Worm (Caenorhabditis elegans) whole organism, L2 larva: ENCODE results near the gene ppat-1.

Experiments
- C34F6.9 ChIP-seq: fragments of 150-350 bp; optimal IDR thresholded peaks from 2 replicates; lab custom pipeline; 2014; ENCODE audit warnings: missing biosample characterization, missing genetic modification characterization
- F13H6.1 ChIP-seq: sonication (generic microtip); optimal IDR thresholded peaks from 2 replicates; lab custom pipeline; 2016; ENCODE audit warnings: missing genetic modification characterization, missing compliant biosample characterization
- Y55F3AM.14 ChIP-seq: fragments of 200-800 bp; sonication (Bioruptor generic); optimal IDR thresholded peaks from 2 replicates; lab custom pipeline; 2018; ENCODE audit warnings: mild to moderate bottlenecking, missing genetic modification characterization, missing compliant biosample characterization
- ZK546.5 ChIP-seq: sonication (generic microtip); optimal IDR thresholded peaks from 2 replicates; lab custom pipeline; 2017; ENCODE audit warnings: missing biosample characterization, missing genetic modification characterization
- ama-1 ChIP-seq: fragments of 150-350 bp; optimal IDR thresholded peaks from 2 replicates; lab custom pipeline; 2018; ENCODE audit warnings: inconsistent platforms
- ceh-16 ChIP-seq: fragments of 150-350 bp; optimal IDR thresholded peaks from 2 replicates; lab custom pipeline; 2014; ENCODE audit warnings: missing biosample characterization, missing genetic modification characterization
- ceh-82 ChIP-seq: fragments of 150-350 bp; optimal IDR thresholded peaks from 2 replicates; lab custom pipeline; 2014; ENCODE audit warnings: missing biosample characterization, missing genetic modification characterization
- crh-2 ChIP-seq: sonication (generic microtip); optimal IDR thresholded peaks from 2 replicates; lab custom pipeline; 2017; ENCODE audit warnings: missing biosample characterization, missing genetic modification characterization
- dmd-4 ChIP-seq: sonication (generic microtip); optimal IDR thresholded peaks from 2 replicates; lab custom pipeline; 2017; ENCODE audit warnings: missing biosample characterization, missing genetic modification characterization
- egl-27 ChIP-seq: sonication (generic microtip); optimal IDR thresholded peaks from 3 replicates; lab custom pipeline; 2017; ENCODE audit warnings: missing biosample characterization, missing genetic modification reagents, missing genetic modification characterization
- elt-3 ChIP-seq: sonication (generic microtip); optimal IDR thresholded peaks from 2 replicates; lab custom pipeline; 2017; ENCODE audit warnings: missing biosample characterization, missing genetic modification characterization
- fos-1 ChIP-seq: fragments of 150-350 bp; optimal IDR thresholded peaks from 2 replicates; lab custom pipeline; 2014; ENCODE audit warnings: missing biosample characterization, missing genetic modification characterization
- gmeb-1 ChIP-seq: fragments of 150-350 bp; optimal IDR thresholded peaks from 2 replicates; lab custom pipeline; 2014; ENCODE audit warnings: missing biosample characterization, missing genetic modification characterization
- lin-11 ChIP-seq: fragments of 150-350 bp; sonication (generic microtip); optimal IDR thresholded peaks from 2 replicates; lab custom pipeline; 2014; ENCODE audit warnings: missing biosample characterization, missing genetic modification characterization, inconsistent platforms, mixed read lengths
- lin-13 ChIP-seq: fragments of 150-350 bp; optimal IDR thresholded peaks from 2 replicates; lab custom pipeline; 2014; ENCODE audit warnings: missing biosample characterization, missing genetic modification reagents, missing genetic modification characterization
- lin-39 ChIP-seq: fragments of 150-350 bp; optimal IDR thresholded peaks from 2 replicates; lab custom pipeline; 2014; ENCODE audit warnings: missing biosample characterization, missing genetic modification reagents, missing genetic modification characterization
- lsy-2 ChIP-seq, 2 experiments: fragments of 150-350 bp in 1 of 2; sonication (generic microtip) in 1 of 2; optimal IDR thresholded peaks; 2 replicates each; lab custom pipeline; 2014 to 2017; ENCODE audit warnings: missing biosample characterization in 2 of 2, missing genetic modification characterization in 2 of 2
- mab-5 ChIP-seq: fragments of 150-350 bp; optimal IDR thresholded peaks from 2 replicates; lab custom pipeline; 2014; ENCODE audit warnings: missing biosample characterization, missing genetic modification characterization
- mbf-1 ChIP-seq: sonication (generic microtip); optimal IDR thresholded peaks from 2 replicates; lab custom pipeline; 2017; ENCODE audit warnings: missing biosample characterization, missing genetic modification characterization
- mdl-1 ChIP-seq, 2 experiments: fragments of 150-350 bp in 1 of 2; sonication (generic microtip) in 1 of 2; optimal IDR thresholded peaks; 2 replicates each; lab custom pipeline; 2017; ENCODE audit warnings: missing biosample characterization in 2 of 2, missing genetic modification characterization in 2 of 2
- nhr-10 ChIP-seq: sonication (generic microtip); optimal IDR thresholded peaks from 2 replicates; lab custom pipeline; 2017; ENCODE audit warnings: missing biosample characterization, missing genetic modification characterization
- nhr-129 ChIP-seq: fragments of 150-350 bp; optimal IDR thresholded peaks from 2 replicates; lab custom pipeline; 2014; ENCODE audit warnings: missing biosample characterization, missing genetic modification characterization
- nhr-21 ChIP-seq: fragments of 150-350 bp; optimal IDR thresholded peaks from 2 replicates; lab custom pipeline; 2014; ENCODE audit warnings: missing biosample characterization, missing genetic modification characterization
- nhr-23 ChIP-seq: fragments of 150-350 bp; optimal IDR thresholded peaks from 2 replicates; lab custom pipeline; 2014; ENCODE audit warnings: missing biosample characterization, missing genetic modification reagents, missing genetic modification characterization
- nhr-25 ChIP-seq: fragments of 150-350 bp; sonication (generic microtip); optimal IDR thresholded peaks from 3 replicates; lab custom pipeline; 2014; ENCODE audit warnings: missing biosample characterization, missing genetic modification characterization
- nhr-6 ChIP-seq: fragments of 150-350 bp; optimal IDR thresholded peaks from 2 replicates; lab custom pipeline; 2014; ENCODE audit warnings: missing biosample characterization, missing genetic modification characterization
- nhr-77 ChIP-seq: fragments of 150-350 bp; optimal IDR thresholded peaks from 2 replicates; lab custom pipeline; 2014; ENCODE audit warnings: missing biosample characterization, missing genetic modification characterization
- peb-1 ChIP-seq: fragments of 150-350 bp; optimal IDR thresholded peaks from 2 replicates; lab custom pipeline; 2014; ENCODE audit warnings: missing biosample characterization, missing genetic modification characterization
- sem-4 ChIP-seq: fragments of 150-350 bp; optimal IDR thresholded peaks from 2 replicates; lab custom pipeline; 2014; ENCODE audit warnings: missing biosample characterization, missing genetic modification reagents, missing genetic modification characterization
- skn-1 ChIP-seq: sonication (generic microtip); optimal IDR thresholded peaks from 2 replicates; lab custom pipeline; 2017; ENCODE audit warnings: missing biosample characterization, missing genetic modification characterization
- sma-3 ChIP-seq: sonication (generic microtip); optimal IDR thresholded peaks from 2 replicates; lab custom pipeline; 2016; ENCODE audit warnings: missing genetic modification reagents, missing genetic modification characterization, missing compliant biosample characterization
- sma-9 ChIP-seq, 2 experiments: fragments of 150-350 bp in 1 of 2; sonication (generic microtip) in 1 of 2; optimal IDR thresholded peaks; 2 replicates each; lab custom pipeline; 2014 to 2016; ENCODE audit warnings: missing genetic modification characterization in 2 of 2, mild to moderate bottlenecking in 1 of 2, missing biosample characterization in 1 of 2, missing compliant biosample characterization in 1 of 2, missing genetic modification reagents in 1 of 2, moderate library complexity in 1 of 2
- snpc-4 ChIP-seq: fragments of 150-350 bp; optimal IDR thresholded peaks from 2 replicates; lab custom pipeline; 2014; ENCODE audit warnings: missing biosample characterization, missing genetic modification characterization
- unc-39 ChIP-seq: fragments of 150-350 bp; optimal IDR thresholded peaks from 2 replicates; lab custom pipeline; 2014; ENCODE audit warnings: missing biosample characterization, missing genetic modification characterization
- unc-55 ChIP-seq: fragments of 150-350 bp; sonication (generic microtip); optimal IDR thresholded peaks from 3 replicates; lab custom pipeline; 2014; ENCODE audit warnings: missing biosample characterization, missing genetic modification reagents, missing genetic modification characterization
- zag-1 ChIP-seq: fragments of 150-350 bp; optimal IDR thresholded peaks from 2 replicates; lab custom pipeline; 2014; ENCODE audit warnings: missing biosample characterization, missing genetic modification characterization
- ztf-1 ChIP-seq: fragments of 200-800 bp; sonication (Bioruptor generic); conservative IDR thresholded peaks from 2 replicates; pipeline ENCODE4 v1.3.6; 2022; ENCODE audit warnings: missing genetic modification characterization, missing compliant biosample characterization
- ztf-4 ChIP-seq: fragments of 150-350 bp; optimal IDR thresholded peaks from 2 replicates; lab custom pipeline; 2014; ENCODE audit warnings: missing biosample characterization, missing genetic modification characterization

Gene ppat-1

DNA sequence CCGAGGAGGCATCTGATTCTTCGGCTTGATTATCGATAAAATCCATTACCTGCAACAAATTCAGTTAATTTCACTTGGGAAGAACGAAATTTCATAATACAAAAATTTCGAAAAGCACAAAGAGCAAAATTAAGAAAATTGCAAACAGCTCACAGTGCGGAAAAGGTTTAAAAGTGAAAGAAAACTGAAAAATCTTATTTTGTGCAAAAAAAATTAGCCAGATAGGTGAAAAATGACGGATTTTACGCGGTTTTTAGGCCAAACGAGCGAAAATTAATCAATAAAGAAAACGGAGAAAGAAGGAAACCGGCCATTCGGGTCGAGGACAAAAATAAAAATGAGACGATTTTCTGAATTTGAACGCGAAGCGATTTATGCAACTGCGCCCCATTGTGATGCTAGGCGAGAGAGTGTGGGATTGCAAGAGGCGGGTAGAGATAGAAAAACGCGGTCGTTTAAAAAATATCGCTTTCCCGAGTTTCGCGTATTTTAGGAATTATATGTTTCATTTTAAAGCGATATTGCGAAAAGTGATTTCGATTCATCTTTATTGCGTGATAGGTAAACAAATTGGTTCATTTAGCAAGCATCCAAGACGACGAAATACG lies 31.6 kb downstream of the ppat-1 start, which contains the start of gene emb-5:
emb-5 (minus strand) TSS at position 51 of the 608 bp plus-strand sequence.
- TF ChIP-seq ztf-4 (tag; lab: Kevin White, UChicago): no peak
- TF ChIP-seq nhr-77 (tag; lab: Kevin White, UChicago): no peak
- no peak for TF ChIP-seq skn-1 (tag; lab: Kevin White, UChicago)
- TF ChIP-seq elt-3 (tag; lab: Kevin White, UChicago): no peak
- TF ChIP-seq nhr-21 (tag; lab: Kevin White, UChicago): peak; percentile 6
- TF ChIP-seq snpc-4 (tag; lab: Kevin White, UChicago): no peak
- TF ChIP-seq mab-5 (tag; lab: Kevin White, UChicago): peak; percentile 75
- TF ChIP-seq unc-39 (tag; lab: Kevin White, UChicago): no peak
- no peak for TF ChIP-seq sem-4
- TF ChIP-seq fos-1 (tag; lab: Kevin White, UChicago): peak; percentile 1
- peak; percentile 9 for TF ChIP-seq egl-27
- TF ChIP-seq lsy-2 (tag; optimal IDR thresholded peaks at IDR 0.05; lab: Kevin White, UChicago): peak; percentile 56 to 81
- peak; percentile 65 for TF ChIP-seq crh-2 (tag; lab: Kevin White, UChicago)
- TF ChIP-seq ceh-82 (tag; lab: Kevin White, UChicago): no peak
- TF ChIP-seq sma-3 (GFP tag; lab: Kevin White, UChicago): peak; percentile 45
- TF ChIP-seq sma-9 (GFP tag; optimal IDR thresholded peaks at IDR 0.05; lab: Kevin White, UChicago): peak; percentile 69
- no peak for TF ChIP-seq sma-9 (tag; optimal IDR thresholded peaks at IDR 0.05; lab: Kevin White, UChicago)
- TF ChIP-seq nhr-10 (tag; lab: Kevin White, UChicago): no peak
- peak; percentile 83 for TF ChIP-seq unc-55 (GFP tag; lab: Kevin White, UChicago)
- no peak for TF ChIP-seq dmd-4 (tag; lab: Kevin White, UChicago)
- TF ChIP-seq nhr-25: no peak
- no peak for TF ChIP-seq zag-1 (tag; lab: Kevin White, UChicago)
- peak; percentile 95 for TF ChIP-seq gmeb-1 (tag; lab: Kevin White, UChicago)
- peak; percentile 32 for TF ChIP-seq lin-11 (tag; lab: Kevin White, UChicago)
- TF ChIP-seq nhr-129 (tag; lab: Kevin White, UChicago): peak; percentile 71
- TF ChIP-seq ztf-1 (GFP tag; lab: Robert Waterston, UW): no peak
- TF ChIP-seq peb-1: no peak
- peak; percentile 62 for TF ChIP-seq C34F6.9 (tag; lab: Kevin White, UChicago)
- TF ChIP-seq ama-1 (lab: Kevin White, UChicago): no peak
- TF ChIP-seq ceh-16 (tag; lab: Kevin White, UChicago): no peak
- TF ChIP-seq nhr-23 (tag; lab: Kevin White, UChicago): no peak

DNA sequence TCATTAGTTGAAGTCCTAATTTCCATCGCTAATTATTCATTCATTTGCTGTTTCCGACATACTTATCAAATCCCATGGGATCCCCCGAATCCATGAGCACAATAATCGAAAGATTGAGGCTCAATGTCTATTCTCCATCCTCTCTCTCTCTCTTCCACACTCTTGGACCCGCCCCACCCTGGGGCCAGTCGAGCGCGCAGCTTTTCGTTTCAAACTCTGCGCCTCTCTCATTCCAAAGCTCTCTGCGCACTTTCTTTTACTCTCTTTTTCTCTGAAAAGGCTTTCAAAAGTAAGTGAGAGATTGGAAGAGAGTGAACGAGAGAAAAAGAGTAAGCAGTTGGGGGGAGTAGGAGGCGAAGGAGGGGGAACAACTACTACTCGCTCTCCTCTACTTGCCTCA lies 32.7 kb downstream of the ppat-1 start, which contains the start of gene acy-1:
acy-1 (plus strand) TSS at position 346 of the 400 bp plus-strand sequence.
- TF ChIP-seq mbf-1 (no peak), nhr-129 (tag; lab: Kevin White, UChicago) (peak; percentile 84), lsy-2 (tag; optimal IDR thresholded peaks at IDR 0.05; lab: Kevin White, UChicago) (peak; percentile 64 to 87), unc-55 (GFP tag; lab: Kevin White, UChicago) (peak; percentile 95), nhr-77 (tag; lab: Kevin White, UChicago) (no peak), Y55F3AM.14 (GFP tag; lab: Kevin White, UChicago) (peak; percentile 27), nhr-25 (no peak), zag-1 (tag; lab: Kevin White, UChicago) (peak; percentile 77), sma-9 (GFP tag; optimal IDR thresholded peaks at IDR 0.05; lab: Kevin White, UChicago) (peak; percentile 67), sma-9 (tag; optimal IDR thresholded peaks at IDR 0.05; lab: Kevin White, UChicago) (no peak), F13H6.1 (tag; lab: Kevin White, UChicago) (peak; percentile 89), crh-2 (tag; lab: Kevin White, UChicago) (peak; percentile 79), egl-27 (peak; percentile 47), C34F6.9 (tag; lab: Kevin White, UChicago) (peak; percentile 95), ama-1 (lab: Kevin White, UChicago) (no peak), sem-4 (peak; percentile 81), lin-11 (tag; lab: Kevin White, UChicago) (peak; percentile 67), mab-5 (tag; lab: Kevin White, UChicago) (peak; percentile 88), lin-39 (no peak), ztf-4 (tag; lab: Kevin White, UChicago) (peak; percentile 56), lin-13 (peak; percentile 81), mdl-1 (tag; optimal IDR thresholded peaks at IDR 0.05; lab: Kevin White, UChicago) (peak in 1 of 2 experiments; percentile 34), fos-1 (tag; lab: Kevin White, UChicago) (peak; percentile 57), nhr-6 (tag; lab: Kevin White, UChicago) (peak; percentile 45), ZK546.5 (no peak), gmeb-1 (tag; lab: Kevin White, UChicago) (peak; percentile 17)
